Worm (Caenorhabditis elegans) whole organism, L2 larva: Measurements from ENCODE around the gene W06G6.11.

Experiments
- F13H6.1 ChIP-seq: sonication (generic microtip); optimal IDR thresholded peaks from 2 replicates; lab custom pipeline; 2016; ENCODE audit warnings: missing genetic modification characterization, missing compliant biosample characterization
- R02D3.7 ChIP-seq: fragments of 150-350 bp; optimal IDR thresholded peaks from 2 replicates; lab custom pipeline; 2014; ENCODE audit warnings: missing biosample characterization, missing genetic modification characterization
- Y55F3AM.14 ChIP-seq: fragments of 200-800 bp; sonication (Bioruptor generic); optimal IDR thresholded peaks from 2 replicates; lab custom pipeline; 2018; ENCODE audit warnings: mild to moderate bottlenecking, missing genetic modification characterization, missing compliant biosample characterization
- alr-1 ChIP-seq: fragments of 150-350 bp; optimal IDR thresholded peaks from 2 replicates; lab custom pipeline; 2014; ENCODE audit warnings: missing biosample characterization, missing genetic modification characterization
- aly-2 ChIP-seq: fragments of 150-350 bp; optimal IDR thresholded peaks from 2 replicates; lab custom pipeline; 2014; ENCODE audit warnings: missing biosample characterization, missing genetic modification characterization
- ama-1 ChIP-seq: fragments of 150-350 bp; optimal IDR thresholded peaks from 2 replicates; lab custom pipeline; 2018; ENCODE audit warnings: inconsistent platforms
- blmp-1 ChIP-seq: sonication (generic microtip); optimal IDR thresholded peaks from 2 replicates; lab custom pipeline; 2017; ENCODE audit warnings: missing genetic modification characterization, mild to moderate bottlenecking, missing compliant biosample characterization, antibody characterized with exemption, moderate library complexity; ENCODE audit not compliant: insufficient read depth
- ceh-16 ChIP-seq: fragments of 150-350 bp; optimal IDR thresholded peaks from 2 replicates; lab custom pipeline; 2014; ENCODE audit warnings: missing biosample characterization, missing genetic modification characterization
- ceh-82 ChIP-seq: fragments of 150-350 bp; optimal IDR thresholded peaks from 2 replicates; lab custom pipeline; 2014; ENCODE audit warnings: missing biosample characterization, missing genetic modification characterization
- crh-2 ChIP-seq: sonication (generic microtip); optimal IDR thresholded peaks from 2 replicates; lab custom pipeline; 2017; ENCODE audit warnings: missing biosample characterization, missing genetic modification characterization
- egl-27 ChIP-seq: sonication (generic microtip); optimal IDR thresholded peaks from 3 replicates; lab custom pipeline; 2017; ENCODE audit warnings: missing biosample characterization, missing genetic modification reagents, missing genetic modification characterization
- elt-3 ChIP-seq: sonication (generic microtip); optimal IDR thresholded peaks from 2 replicates; lab custom pipeline; 2017; ENCODE audit warnings: missing biosample characterization, missing genetic modification characterization
- fos-1 ChIP-seq: fragments of 150-350 bp; optimal IDR thresholded peaks from 2 replicates; lab custom pipeline; 2014; ENCODE audit warnings: missing biosample characterization, missing genetic modification characterization
- lin-11 ChIP-seq: fragments of 150-350 bp; sonication (generic microtip); optimal IDR thresholded peaks from 2 replicates; lab custom pipeline; 2014; ENCODE audit warnings: missing biosample characterization, missing genetic modification characterization, inconsistent platforms, mixed read lengths
- lin-39 ChIP-seq: fragments of 150-350 bp; optimal IDR thresholded peaks from 2 replicates; lab custom pipeline; 2014; ENCODE audit warnings: missing biosample characterization, missing genetic modification reagents, missing genetic modification characterization
- lsy-2 ChIP-seq, 2 experiments: fragments of 150-350 bp in 1 of 2; sonication (generic microtip) in 1 of 2; optimal IDR thresholded peaks; 2 replicates each; lab custom pipeline; 2014 to 2017; ENCODE audit warnings: missing biosample characterization in 2 of 2, missing genetic modification characterization in 2 of 2
- mbf-1 ChIP-seq: sonication (generic microtip); optimal IDR thresholded peaks from 2 replicates; lab custom pipeline; 2017; ENCODE audit warnings: missing biosample characterization, missing genetic modification characterization
- nhr-11 ChIP-seq: fragments of 150-350 bp; optimal IDR thresholded peaks from 2 replicates; lab custom pipeline; 2014; ENCODE audit warnings: missing biosample characterization, missing genetic modification characterization
- nhr-129 ChIP-seq: fragments of 150-350 bp; optimal IDR thresholded peaks from 2 replicates; lab custom pipeline; 2014; ENCODE audit warnings: missing biosample characterization, missing genetic modification characterization
- nhr-21 ChIP-seq: fragments of 150-350 bp; optimal IDR thresholded peaks from 2 replicates; lab custom pipeline; 2014; ENCODE audit warnings: missing biosample characterization, missing genetic modification characterization
- nhr-23 ChIP-seq: fragments of 150-350 bp; optimal IDR thresholded peaks from 2 replicates; lab custom pipeline; 2014; ENCODE audit warnings: missing biosample characterization, missing genetic modification reagents, missing genetic modification characterization
- nhr-237 ChIP-seq: fragments of 150-350 bp; optimal IDR thresholded peaks from 2 replicates; lab custom pipeline; 2014; ENCODE audit warnings: missing biosample characterization, missing genetic modification characterization
- nhr-25 ChIP-seq: fragments of 150-350 bp; sonication (generic microtip); optimal IDR thresholded peaks from 3 replicates; lab custom pipeline; 2014; ENCODE audit warnings: missing biosample characterization, missing genetic modification characterization
- nhr-6 ChIP-seq: fragments of 150-350 bp; optimal IDR thresholded peaks from 2 replicates; lab custom pipeline; 2014; ENCODE audit warnings: missing biosample characterization, missing genetic modification characterization
- nhr-77 ChIP-seq: fragments of 150-350 bp; optimal IDR thresholded peaks from 2 replicates; lab custom pipeline; 2014; ENCODE audit warnings: missing biosample characterization, missing genetic modification characterization
- peb-1 ChIP-seq: fragments of 150-350 bp; optimal IDR thresholded peaks from 2 replicates; lab custom pipeline; 2014; ENCODE audit warnings: missing biosample characterization, missing genetic modification characterization
- sem-4 ChIP-seq: fragments of 150-350 bp; optimal IDR thresholded peaks from 2 replicates; lab custom pipeline; 2014; ENCODE audit warnings: missing biosample characterization, missing genetic modification reagents, missing genetic modification characterization
- skn-1 ChIP-seq: sonication (generic microtip); optimal IDR thresholded peaks from 2 replicates; lab custom pipeline; 2017; ENCODE audit warnings: missing biosample characterization, missing genetic modification characterization
- sma-9 ChIP-seq, 2 experiments: fragments of 150-350 bp in 1 of 2; sonication (generic microtip) in 1 of 2; optimal IDR thresholded peaks; 2 replicates each; lab custom pipeline; 2014 to 2016; ENCODE audit warnings: missing genetic modification characterization in 2 of 2, mild to moderate bottlenecking in 1 of 2, missing biosample characterization in 1 of 2, missing compliant biosample characterization in 1 of 2, missing genetic modification reagents in 1 of 2, moderate library complexity in 1 of 2
- snpc-4 ChIP-seq: fragments of 150-350 bp; optimal IDR thresholded peaks from 2 replicates; lab custom pipeline; 2014; ENCODE audit warnings: missing biosample characterization, missing genetic modification characterization
- unc-39 ChIP-seq: fragments of 150-350 bp; optimal IDR thresholded peaks from 2 replicates; lab custom pipeline; 2014; ENCODE audit warnings: missing biosample characterization, missing genetic modification characterization
- unc-55 ChIP-seq: fragments of 150-350 bp; sonication (generic microtip); optimal IDR thresholded peaks from 3 replicates; lab custom pipeline; 2014; ENCODE audit warnings: missing biosample characterization, missing genetic modification reagents, missing genetic modification characterization
- unc-62 ChIP-seq: fragments of 150-350 bp; optimal IDR thresholded peaks from 2 replicates; lab custom pipeline; 2014; ENCODE audit warnings: missing biosample characterization, missing genetic modification reagents, missing genetic modification characterization
- zag-1 ChIP-seq: fragments of 150-350 bp; optimal IDR thresholded peaks from 2 replicates; lab custom pipeline; 2014; ENCODE audit warnings: missing biosample characterization, missing genetic modification characterization
- ztf-1 ChIP-seq: fragments of 200-800 bp; sonication (Bioruptor generic); conservative IDR thresholded peaks from 2 replicates; pipeline ENCODE4 v1.3.6; 2022; ENCODE audit warnings: missing genetic modification characterization, missing compliant biosample characterization
- ztf-4 ChIP-seq: fragments of 150-350 bp; optimal IDR thresholded peaks from 2 replicates; lab custom pipeline; 2014; ENCODE audit warnings: missing biosample characterization, missing genetic modification characterization

W06G6.11 gene

ce11 chrV:16692988-16693387 is 43.9 kb upstream of the W06G6.11 start:
- no peak for TF ChIP-seq unc-55 (GFP tag; lab: Kevin White, UChicago)
- no peak for TF ChIP-seq sem-4
- TF ChIP-seq zag-1 (tag; lab: Kevin White, UChicago): no peak
- TF ChIP-seq ztf-1 (GFP tag; lab: Robert Waterston, UW): no peak
- no peak for TF ChIP-seq fos-1 (tag; lab: Kevin White, UChicago)
- no peak for TF ChIP-seq nhr-6 (tag; lab: Kevin White, UChicago)
- TF ChIP-seq, all 48 proteins: peak for 0

DNA sequence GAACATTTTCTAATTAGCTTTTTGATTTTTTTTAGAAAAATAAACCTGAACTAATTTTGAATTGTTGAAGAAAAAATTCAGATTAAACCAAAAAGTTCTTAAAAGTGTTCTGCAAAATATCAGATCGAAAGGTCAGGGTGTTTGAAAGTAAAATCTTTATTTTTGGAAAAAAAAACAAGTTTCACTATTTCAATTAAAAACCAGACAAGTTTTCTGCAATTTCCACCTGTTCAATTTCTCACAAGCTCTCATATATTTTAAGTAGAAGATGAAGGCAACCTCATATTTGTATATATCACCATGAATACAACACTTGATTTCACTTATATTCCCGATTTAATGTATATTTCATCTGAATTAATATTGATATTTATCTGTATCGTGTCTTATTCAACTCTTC is 38.1 kb upstream of the W06G6.11 start, which contains the start of gene srz-102:
srz-102 (plus strand) TSS at position 301 of the 400 bp plus-strand sequence.
- TF ChIP-seq nhr-237: no peak
- TF ChIP-seq crh-2 (tag; lab: Kevin White, UChicago): no peak
- TF ChIP-seq lsy-2 (tag; optimal IDR thresholded peaks at IDR 0.05; lab: Kevin White, UChicago): no peak
- TF ChIP-seq egl-27: no peak
- no peak for TF ChIP-seq ceh-82 (tag; lab: Kevin White, UChicago)
- no peak for TF ChIP-seq nhr-25
- no peak for TF ChIP-seq mbf-1
- TF ChIP-seq, all 48 proteins: peak for 0

- no peak for TF ChIP-seq ztf-1 (GFP tag; lab: Robert Waterston, UW)
- TF ChIP-seq fos-1 (tag; lab: Kevin White, UChicago): no peak
- no peak for TF ChIP-seq R02D3.7 (tag; lab: Kevin White, UChicago)
- no peak for TF ChIP-seq sem-4
- no peak for TF ChIP-seq lsy-2 (tag; optimal IDR thresholded peaks at IDR 0.05; lab: Kevin White, UChicago)
- no peak for TF ChIP-seq F13H6.1
- TF ChIP-seq egl-27: no peak
- TF ChIP-seq nhr-11 (tag; lab: Kevin White, UChicago): no peak
- TF ChIP-seq sma-9 (GFP tag; optimal IDR thresholded peaks at IDR 0.05; lab: Kevin White, UChicago): no peak
- no peak for TF ChIP-seq sma-9 (tag; optimal IDR thresholded peaks at IDR 0.05; lab: Kevin White, UChicago)
- TF ChIP-seq lin-39 (tag; lab: Kevin White, UChicago): no peak
- TF ChIP-seq nhr-21 (tag; lab: Kevin White, UChicago): no peak
- no peak for TF ChIP-seq lin-11
- no peak for TF ChIP-seq unc-39 (tag; lab: Kevin White, UChicago)
- TF ChIP-seq nhr-25: no peak
- no peak for TF ChIP-seq ztf-4
- TF ChIP-seq alr-1 (tag; lab: Kevin White, UChicago): no peak
- TF ChIP-seq nhr-77 (tag; lab: Kevin White, UChicago): no peak
- no peak for TF ChIP-seq peb-1 (tag; lab: Kevin White, UChicago)
- no peak for TF ChIP-seq Y55F3AM.14 (GFP tag; lab: Kevin White, UChicago)
- TF ChIP-seq unc-62 (GFP tag; lab: Kevin White, UChicago): no peak
Measured at ce11 chrV:16685725-16686124, 36.6 kb upstream of the W06G6.11 start, which contains the start of gene srw-43. Gene srw-43 (plus strand): TSS chrV:16686025.

- TF ChIP-seq ama-1 (lab: Kevin White, UChicago): no peak
- no peak for TF ChIP-seq unc-62 (GFP tag; lab: Kevin White, UChicago)
- TF ChIP-seq ztf-4: no peak
- no peak for TF ChIP-seq F13H6.1
- TF ChIP-seq lin-39 (tag; lab: Kevin White, UChicago): no peak
- no peak for TF ChIP-seq nhr-129
- no peak for TF ChIP-seq ceh-16 (tag; lab: Kevin White, UChicago)
- TF ChIP-seq crh-2 (tag; lab: Kevin White, UChicago): no peak
- no peak for TF ChIP-seq skn-1 (tag; lab: Kevin White, UChicago)
- TF ChIP-seq, all 48 proteins: peak for 0
Measured at ce11 chrV:16683359-16683758, 34.3 kb upstream of the W06G6.11 start.

DNA sequence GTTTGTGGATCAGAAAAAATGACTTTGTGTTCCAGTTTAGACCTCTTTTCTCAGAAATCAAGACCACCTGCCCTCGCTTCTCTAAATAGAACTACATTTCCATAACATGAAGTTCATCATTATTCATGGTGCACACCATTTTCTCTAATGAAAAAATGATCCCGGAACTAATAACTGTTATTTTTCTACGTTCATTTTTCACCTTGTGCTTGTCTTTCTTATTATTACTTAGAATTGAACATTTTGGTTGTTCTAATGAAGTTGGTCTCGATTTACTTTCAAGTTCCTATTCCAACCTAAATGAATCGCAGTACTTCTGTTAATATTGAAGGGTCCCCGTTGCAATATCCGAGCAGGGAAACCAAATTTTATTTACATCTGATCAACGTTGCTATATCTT is 33.8 kb upstream of the W06G6.11 start, which contains the start of gene srw-36:
srw-36 (plus strand) TSS at position 301 of the 400 bp plus-strand sequence.
- TF ChIP-seq blmp-1 (tag; lab: Kevin White, UChicago) (no peak), aly-2 (tag; lab: Kevin White, UChicago) (no peak), skn-1 (tag; lab: Kevin White, UChicago) (no peak), elt-3 (tag; lab: Kevin White, UChicago) (no peak), Y55F3AM.14 (GFP tag; lab: Kevin White, UChicago) (no peak), lin-11 (no peak), unc-55 (GFP tag; lab: Kevin White, UChicago) (no peak), F13H6.1 (no peak), peb-1 (tag; lab: Kevin White, UChicago) (no peak), nhr-23 (tag; lab: Kevin White, UChicago) (no peak), unc-39 (tag; lab: Kevin White, UChicago) (no peak), snpc-4 (tag; lab: Kevin White, UChicago) (no peak), ztf-1 (GFP tag; lab: Robert Waterston, UW) (no peak)
